Worm (Caenorhabditis elegans) whole organism, midembryonic: Measurements from ENCODE around the gene best-12.

Experiments
- T22C8.4 ChIP-seq: fragments of 200-800 bp; sonication (Bioruptor generic); IDR thresholded peaks from 2 replicates; pipeline ENCODE4 v1.3.6; 2022; ENCODE audit warnings: missing genetic modification characterization, missing compliant biosample characterization
- cog-1 ChIP-seq: sonication (generic microtip); optimal IDR thresholded peaks from 2 replicates; lab custom pipeline; 2016; ENCODE audit warnings: missing genetic modification characterization, missing compliant biosample characterization
- flt-1 ChIP-seq: fragments of 200-800 bp; sonication (Bioruptor generic); IDR thresholded peaks from 2 replicates; pipeline ENCODE4 v1.3.6; 2022; ENCODE audit warnings: missing genetic modification characterization, missing compliant biosample characterization
- klf-2 ChIP-seq: fragments of 200-800 bp; sonication (Bioruptor generic); conservative IDR thresholded peaks from 2 replicates; pipeline ENCODE4 v1.3.6; 2022; ENCODE audit warnings: missing genetic modification reagents, missing genetic modification characterization, missing compliant biosample characterization
- med-1 ChIP-seq: sonication (generic microtip); optimal IDR thresholded peaks from 2 replicates; lab custom pipeline; 2017; ENCODE audit warnings: missing genetic modification characterization, mild to moderate bottlenecking, missing compliant biosample characterization, antibody characterized with exemption, missing genetic modification reagents; ENCODE audit not compliant: insufficient read depth
- ref-1 ChIP-seq: fragments of 200-800 bp; sonication (Bioruptor generic); conservative IDR thresholded peaks from 2 replicates; pipeline ENCODE4 v1.3.6; 2022; ENCODE audit warnings: missing genetic modification reagents, missing genetic modification characterization, missing compliant biosample characterization
- tab-1 ChIP-seq: fragments of 200-800 bp; sonication (Bioruptor generic); IDR thresholded peaks from 2 replicates; pipeline ENCODE4 v1.3.6; 2022; ENCODE audit warnings: missing genetic modification characterization, missing compliant biosample characterization
- ztf-23 ChIP-seq: fragments of 200-800 bp; sonication (Bioruptor generic); IDR thresholded peaks from 2 replicates; pipeline ENCODE4 v1.3.6; 2022; ENCODE audit warnings: missing genetic modification reagents, missing genetic modification characterization, missing compliant biosample characterization
- ztf-29 ChIP-seq: fragments of 200-800 bp; sonication (Bioruptor generic); IDR thresholded peaks from 2 replicates; pipeline ENCODE4 v1.3.6; 2022; ENCODE audit warnings: missing genetic modification reagents, missing genetic modification characterization, missing compliant biosample characterization

The best-12 gene

ce11 chrV:16053373-16053772 lies 4.1 kb downstream of the best-12 start, which contains the start of gene F14H3.3:
TSS of gene F14H3.3 (minus strand) at chrV:16053473.
- TF ChIP-seq ref-1, result no peak
- no peak for TF ChIP-seq ztf-23 (GFP tag; lab: Robert Waterston, UW)
- no peak for TF ChIP-seq T22C8.4 (GFP tag; lab: Robert Waterston, UW)
- TF ChIP-seq med-1, result no peak
- TF ChIP-seq ztf-29, result no peak
- TF ChIP-seq flt-1 (GFP tag; lab: Robert Waterston, UW), result no peak
- TF ChIP-seq tab-1 (GFP tag; lab: Robert Waterston, UW), result no peak
- TF ChIP-seq klf-2 (GFP tag; lab: Robert Waterston, UW), result no peak

- TF ChIP-seq tab-1 (GFP tag; lab: Robert Waterston, UW) (no peak), ztf-23 (GFP tag; lab: Robert Waterston, UW) (no peak), T22C8.4 (GFP tag; lab: Robert Waterston, UW) (no peak), flt-1 (GFP tag; lab: Robert Waterston, UW) (no peak), ztf-29 (no peak), cog-1 (no peak)
These were observed 5.8 kb downstream of the best-12 start, which contains the start of gene F14H3.4 for ce11 chrV:16055031-16055430. TSS of gene F14H3.4 (minus strand) at chrV:16055072.

- TF ChIP-seq T22C8.4 (GFP tag; lab: Robert Waterston, UW) (no peak), ztf-29 (no peak), tab-1 (GFP tag; lab: Robert Waterston, UW) (no peak), klf-2 (GFP tag; lab: Robert Waterston, UW) (no peak), ref-1 (no peak), med-1 (no peak), flt-1 (GFP tag; lab: Robert Waterston, UW) (no peak), cog-1 (no peak), ztf-23 (GFP tag; lab: Robert Waterston, UW) (no peak)
These were observed 7.8 kb downstream of the best-12 start, which contains the start of gene F14H3.5 for ce11 chrV:16057010-16057463. TSS of gene F14H3.5 (minus strand) at chrV:16057060.

ce11 chrV:16058872-16059271 lies 9.6 kb downstream of the best-12 start, which contains the start of gene F14H3.6:
TSS of gene F14H3.6 (minus strand) at chrV:16058893.
- TF ChIP-seq ztf-29 (no peak), ztf-23 (GFP tag; lab: Robert Waterston, UW) (no peak), tab-1 (GFP tag; lab: Robert Waterston, UW) (no peak), med-1 (no peak), klf-2 (GFP tag; lab: Robert Waterston, UW) (no peak), ref-1 (no peak), T22C8.4 (GFP tag; lab: Robert Waterston, UW) (no peak), flt-1 (GFP tag; lab: Robert Waterston, UW) (no peak), cog-1 (no peak)

- TF ChIP-seq flt-1 (GFP tag; lab: Robert Waterston, UW) (no peak), ref-1 (no peak), med-1 (no peak), ztf-23 (GFP tag; lab: Robert Waterston, UW) (no peak), klf-2 (GFP tag; lab: Robert Waterston, UW) (no peak), ztf-29 (no peak), tab-1 (GFP tag; lab: Robert Waterston, UW) (no peak), T22C8.4 (GFP tag; lab: Robert Waterston, UW) (no peak)
These were observed 10.9 kb downstream of the best-12 start, which contains the start of gene F14H3.15 for ce11 chrV:16060135-16060534. TSS of gene F14H3.15 (minus strand) at chrV:16060235.

- TF ChIP-seq klf-2 (GFP tag; lab: Robert Waterston, UW) (no peak), med-1 (no peak), T22C8.4 (GFP tag; lab: Robert Waterston, UW) (no peak), ref-1 (no peak), ztf-23 (GFP tag; lab: Robert Waterston, UW) (no peak), tab-1 (GFP tag; lab: Robert Waterston, UW) (no peak), flt-1 (GFP tag; lab: Robert Waterston, UW) (no peak), ztf-29 (no peak), cog-1 (no peak)
These were observed 12.7 kb downstream of the best-12 start, which contains the start of gene fbxa-100 for ce11 chrV:16061993-16062392. TSS of gene fbxa-100 (minus strand) at chrV:16062093.

- TF ChIP-seq tab-1 (GFP tag; lab: Robert Waterston, UW), result no peak
- no peak for TF ChIP-seq med-1
- TF ChIP-seq T22C8.4 (GFP tag; lab: Robert Waterston, UW), result no peak
- TF ChIP-seq klf-2 (GFP tag; lab: Robert Waterston, UW), result no peak
- no peak for TF ChIP-seq ref-1
- TF ChIP-seq ztf-23 (GFP tag; lab: Robert Waterston, UW), result no peak
- TF ChIP-seq cog-1, result no peak
- no peak for TF ChIP-seq flt-1 (GFP tag; lab: Robert Waterston, UW)
- TF ChIP-seq ztf-29, result no peak
These were observed 13.5 kb downstream of the best-12 start, which contains the start of gene F14H3.14 for ce11 chrV:16062788-16063187. TSS of gene F14H3.14 (minus strand) at chrV:16062888.

- no peak for TF ChIP-seq ztf-29
- no peak for TF ChIP-seq tab-1 (GFP tag; lab: Robert Waterston, UW)
- TF ChIP-seq klf-2 (GFP tag; lab: Robert Waterston, UW), result no peak
- TF ChIP-seq cog-1, result no peak
- TF ChIP-seq ref-1, result no peak
- no peak for TF ChIP-seq med-1
- TF ChIP-seq ztf-23 (GFP tag; lab: Robert Waterston, UW), result no peak
- TF ChIP-seq flt-1 (GFP tag; lab: Robert Waterston, UW), result no peak
- no peak for TF ChIP-seq T22C8.4 (GFP tag; lab: Robert Waterston, UW)
These were observed 19.7 kb downstream of the best-12 start, which contains the start of gene cyp-35D1 for ce11 chrV:16068938-16069337. TSS of gene cyp-35D1 (plus strand) at chrV:16069238.

- TF ChIP-seq med-1 (no peak), cog-1 (no peak), klf-2 (GFP tag; lab: Robert Waterston, UW) (no peak), ztf-23 (GFP tag; lab: Robert Waterston, UW) (no peak), tab-1 (GFP tag; lab: Robert Waterston, UW) (no peak), flt-1 (GFP tag; lab: Robert Waterston, UW) (no peak), T22C8.4 (GFP tag; lab: Robert Waterston, UW) (no peak), ztf-29 (no peak), ref-1 (no peak)
These were observed 21.9 kb downstream of the best-12 start, which contains the start of gene nhr-176 for ce11 chrV:16071167-16071566. TSS of gene nhr-176 (plus strand) at chrV:16071325.

ce11 chrV:16073856-16074255 lies 24.6 kb downstream of the best-12 start, which contains the start of gene srj-10:
TSS of gene srj-10 (minus strand) at chrV:16073956.
- no peak for TF ChIP-seq flt-1 (GFP tag; lab: Robert Waterston, UW)
- no peak for TF ChIP-seq klf-2 (GFP tag; lab: Robert Waterston, UW)
- no peak for TF ChIP-seq ztf-23 (GFP tag; lab: Robert Waterston, UW)
- TF ChIP-seq ztf-29, result no peak
- TF ChIP-seq cog-1, result no peak
- no peak for TF ChIP-seq T22C8.4 (GFP tag; lab: Robert Waterston, UW)
- no peak for TF ChIP-seq ref-1
- TF ChIP-seq tab-1 (GFP tag; lab: Robert Waterston, UW), result no peak
- no peak for TF ChIP-seq med-1
